Worm (Caenorhabditis elegans): ENCODE data around the gene ceph-41.

DNA sequence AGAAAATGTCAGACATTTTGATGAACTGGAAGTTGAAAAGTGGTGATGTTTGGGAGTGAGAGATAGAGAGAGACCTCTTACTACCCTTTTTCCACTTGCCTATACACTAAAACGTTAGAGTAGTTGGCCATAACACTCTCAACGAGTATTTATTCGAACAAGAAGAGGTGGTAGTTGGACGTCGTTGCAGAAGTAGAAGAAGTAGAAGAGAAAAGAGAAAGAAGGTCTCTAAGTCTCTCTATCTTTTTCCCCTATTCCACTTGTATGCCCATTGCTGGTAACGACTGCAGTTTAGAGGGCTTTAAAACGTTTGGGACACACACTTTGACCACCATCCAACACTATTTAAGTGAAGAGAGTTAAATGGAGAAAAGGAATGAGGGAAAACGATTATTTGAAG is 35.5 kb upstream of the ceph-41 start:
- TF ChIP-seq nhr-6 (tag; optimal IDR thresholded peaks at IDR 0.05) (no peak), lin-11 (tag; optimal IDR thresholded peaks at IDR 0.05) (no peak), lsy-2 (tag; optimal IDR thresholded peaks at IDR 0.05) (no peak), zag-1 (tag; optimal IDR thresholded peaks at IDR 0.05) (no peak), ama-1 (optimal IDR thresholded peaks at IDR 0.05) (no peak), ceh-82 (tag; optimal IDR thresholded peaks at IDR 0.05) (no peak), alr-1 (tag; optimal IDR thresholded peaks at IDR 0.05) (no peak), nhr-12 (tag; optimal IDR thresholded peaks at IDR 0.05) (no peak), nhr-77 (tag; optimal IDR thresholded peaks at IDR 0.05) (no peak), aly-2 (tag; optimal IDR thresholded peaks at IDR 0.05) (no peak), unc-39 (tag; optimal IDR thresholded peaks at IDR 0.05) (no peak), dmd-4 (tag; optimal IDR thresholded peaks at IDR 0.05) (no peak)
